Fruit fly (Drosophila melanogaster): ENCODE results near the gene csw.

DNA sequence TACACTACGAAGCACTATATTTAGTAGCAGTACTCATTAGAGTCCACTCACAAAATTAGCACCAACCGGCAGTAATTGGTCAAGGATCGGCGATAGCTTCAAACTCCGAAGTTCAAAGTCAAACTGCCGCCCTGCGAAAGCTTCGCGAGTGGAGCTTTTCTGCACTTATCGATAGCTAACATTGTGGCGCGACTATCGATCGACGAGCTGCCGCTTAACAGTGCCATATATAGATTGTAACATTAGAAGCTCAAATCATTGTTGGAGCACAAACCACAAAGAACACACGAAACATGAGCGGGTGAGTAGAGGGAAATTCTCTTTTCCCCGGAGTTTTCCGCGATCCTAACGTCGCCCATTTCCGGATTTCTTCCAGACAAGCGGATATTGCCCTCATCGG, 51.1 kb downstream of the csw start, which contains the start of gene Pgd:
- peak; percentile 24 for TF ChIP-seq ovo (GFP tag; optimal IDR thresholded peaks at IDR 0.05)
- TF ChIP-seq kay (GFP tag; ENCODE audit: borderline replicate concordance), result peak; percentile 21
- no peak for TF ChIP-seq CG1620 (GFP tag; optimal IDR thresholded peaks at IDR 0.05)
- no peak for TF ChIP-seq CG7101 (tag; optimal IDR thresholded peaks at IDR 0.05)
- no peak for TF ChIP-seq toe (GFP tag; optimal IDR thresholded peaks at IDR 0.05)
- TF ChIP-seq Hr96 (GFP tag; optimal IDR thresholded peaks at IDR 0.05), result peak; percentile 19
- peak; percentile 49 for TF ChIP-seq CG14711 (tag; optimal IDR thresholded peaks at IDR 0.05)
- TF ChIP-seq bab1 (GFP tag; optimal IDR thresholded peaks at IDR 0.05), result peak; percentile 79
- peak; percentile 75 for TF ChIP-seq CG12768 (GFP tag; optimal IDR thresholded peaks at IDR 0.05)

Data from whole organism, adult.